Fruit fly (Drosophila melanogaster): ENCODE measurements around the gene hth.

The hth gene

dm6 chr3R:10535498-10536142, 103.7 kb downstream of the hth start:
- TF ChIP-seq CG32121 (GFP tag; IDR thresholded peaks at IDR 0.05) (peak; percentile 70), Pif1A (GFP tag; optimal IDR thresholded peaks at IDR 0.05) (peak; percentile 44), CG10348 (GFP tag; IDR thresholded peaks at IDR 0.05) (no peak), CG12605 (GFP tag; IDR thresholded peaks at IDR 0.05) (peak; percentile 60), EcR (GFP tag; optimal IDR thresholded peaks at IDR 0.05) (peak; percentile 33), rn (GFP tag; IDR thresholded peaks at IDR 0.05) (peak; percentile 56; the same call in 1 of the 2 replicates), CG14655 (GFP tag; optimal IDR thresholded peaks at IDR 0.05) (peak; percentile 37), Pif1B (GFP tag; optimal IDR thresholded peaks at IDR 0.05) (no peak), CG9948 (tag; optimal IDR thresholded peaks at IDR 0.05) (no peak), CG34367 (tag; optimal IDR thresholded peaks at IDR 0.05) (peak; percentile 39), D1 (tag; optimal IDR thresholded peaks at IDR 0.05) (peak; percentile 71), CG4496 (GFP tag; IDR thresholded peaks at IDR 0.05) (peak; percentile 79), fd96Ca (GFP tag; IDR thresholded peaks at IDR 0.05) (peak; percentile 78), gl (tag; optimal IDR thresholded peaks at IDR 0.05) (peak; percentile 79), CG8159 (tag; optimal IDR thresholded peaks at IDR 0.05) (peak; percentile 35), Snoo (tag; optimal IDR thresholded peaks at IDR 0.05) (peak; percentile 42), CG15710 (tag; optimal IDR thresholded peaks at IDR 0.05) (peak; percentile 13), CG13204 (GFP tag; optimal IDR thresholded peaks at IDR 0.05) (peak; percentile 55), CG17806 (tag; optimal IDR thresholded peaks at IDR 0.05) (no peak), CG8301 (tag; optimal IDR thresholded peaks at IDR 0.05) (no peak), Ets98B (GFP tag; IDR thresholded peaks at IDR 0.05) (peak; percentile 49)

dm6 chr3R:10534689-10535088, 104.7 kb downstream of the hth start:
- TF ChIP-seq D1 (tag; optimal IDR thresholded peaks at IDR 0.05) (no peak), CG13204 (GFP tag; optimal IDR thresholded peaks at IDR 0.05) (no peak)

- TF ChIP-seq D1 (tag; optimal IDR thresholded peaks at IDR 0.05) = no peak
- peak; percentile 71 for TF ChIP-seq CG34367 (tag; optimal IDR thresholded peaks at IDR 0.05)
- 0 out of 2 replicates have a peak, but pooled peaks have one; percentile 17 for TF ChIP-seq CG12605 (GFP tag; IDR thresholded peaks at IDR 0.05)
- peak; percentile 51 for TF ChIP-seq Pif1A (GFP tag; optimal IDR thresholded peaks at IDR 0.05)
- TF ChIP-seq Snoo (tag; optimal IDR thresholded peaks at IDR 0.05) = no peak
- peak; percentile 70 for TF ChIP-seq CG14655 (GFP tag; optimal IDR thresholded peaks at IDR 0.05)
- TF ChIP-seq CG13204 (GFP tag; optimal IDR thresholded peaks at IDR 0.05) = no peak
- TF ChIP-seq CG15710 (tag; optimal IDR thresholded peaks at IDR 0.05) = peak; percentile 64
- TF ChIP-seq rn (GFP tag; IDR thresholded peaks at IDR 0.05) = peak; percentile 35; the same call in 1 of the 2 replicates
- TF ChIP-seq gl (tag; optimal IDR thresholded peaks at IDR 0.05) = peak; percentile 25
- no peak for TF ChIP-seq CG10348 (GFP tag; IDR thresholded peaks at IDR 0.05)
- peak; percentile 71 for TF ChIP-seq CG8159 (tag; optimal IDR thresholded peaks at IDR 0.05)
- peak; percentile 79 for TF ChIP-seq CG17806 (tag; optimal IDR thresholded peaks at IDR 0.05)
- peak; percentile 27; the same call in 1 of the 3 replicates for TF ChIP-seq CG4496 (GFP tag; IDR thresholded peaks at IDR 0.05)
- TF ChIP-seq CG8301 (tag; optimal IDR thresholded peaks at IDR 0.05) = peak; percentile 47
- TF ChIP-seq Ets98B (GFP tag; IDR thresholded peaks at IDR 0.05) = no peak
- TF ChIP-seq fd96Ca (GFP tag; IDR thresholded peaks at IDR 0.05) = peak; percentile 46; the same call in 1 of the 3 replicates
- TF ChIP-seq EcR (GFP tag; optimal IDR thresholded peaks at IDR 0.05) = no peak
- no peak for TF ChIP-seq CG32121 (GFP tag; IDR thresholded peaks at IDR 0.05)
- peak; percentile 75 for TF ChIP-seq CG9948 (tag; optimal IDR thresholded peaks at IDR 0.05)
- TF ChIP-seq Pif1B (GFP tag; optimal IDR thresholded peaks at IDR 0.05) = peak; percentile 45
These were observed 106.2 kb downstream of the hth start for dm6 chr3R:10533146-10533545.

DNA sequence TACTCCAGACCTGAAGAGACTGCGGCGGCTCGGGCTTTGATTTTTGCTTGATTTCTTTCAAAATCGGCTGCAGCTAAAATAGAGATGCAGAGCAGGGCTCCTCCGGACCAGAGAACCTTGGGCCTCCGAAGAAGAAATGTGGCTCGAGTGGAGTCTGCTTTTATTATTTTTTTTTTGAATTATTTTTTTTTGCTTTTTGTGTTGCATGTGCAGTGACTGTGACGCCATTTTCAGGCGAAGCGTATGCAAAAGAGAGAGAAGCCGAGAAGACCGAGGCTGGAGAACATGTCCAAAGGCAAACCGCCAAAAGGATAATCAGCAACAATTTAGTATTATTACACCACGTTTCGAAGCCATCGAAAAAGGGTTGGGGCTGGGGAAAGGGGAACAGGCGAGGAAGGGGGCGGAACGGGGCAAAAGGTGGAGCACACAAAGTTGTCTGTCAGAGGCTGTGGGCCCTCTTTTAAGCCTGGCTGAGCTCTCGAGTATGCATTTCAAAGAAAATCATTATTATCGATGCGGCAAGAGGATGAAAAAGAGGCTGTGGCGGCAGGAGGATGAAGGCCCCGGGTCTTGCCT, 107.0 kb downstream of the hth start:
- no peak for TF ChIP-seq Pif1A (GFP tag; optimal IDR thresholded peaks at IDR 0.05)
- TF ChIP-seq CG8159 (tag; optimal IDR thresholded peaks at IDR 0.05) = no peak
- peak; percentile 32 for TF ChIP-seq gl (tag; optimal IDR thresholded peaks at IDR 0.05)
- TF ChIP-seq CG13204 (GFP tag; optimal IDR thresholded peaks at IDR 0.05) = peak; percentile 25
- no peak for TF ChIP-seq CG34367 (tag; optimal IDR thresholded peaks at IDR 0.05)
- no peak for TF ChIP-seq Pif1B (GFP tag; optimal IDR thresholded peaks at IDR 0.05)
- TF ChIP-seq Snoo (tag; optimal IDR thresholded peaks at IDR 0.05) = no peak
- no peak for TF ChIP-seq CG17806 (tag; optimal IDR thresholded peaks at IDR 0.05)

- peak; percentile 74 for TF ChIP-seq CG8301 (tag; optimal IDR thresholded peaks at IDR 0.05)
- TF ChIP-seq CG17806 (tag; optimal IDR thresholded peaks at IDR 0.05) = peak; percentile 45
- TF ChIP-seq CG14655 (GFP tag; optimal IDR thresholded peaks at IDR 0.05) = peak; percentile 84
- TF ChIP-seq Ets98B (GFP tag; IDR thresholded peaks at IDR 0.05) = peak; percentile 54
- TF ChIP-seq Snoo (tag; optimal IDR thresholded peaks at IDR 0.05) = no peak
- TF ChIP-seq gl (tag; optimal IDR thresholded peaks at IDR 0.05) = no peak
- TF ChIP-seq EcR (GFP tag; optimal IDR thresholded peaks at IDR 0.05) = no peak
- TF ChIP-seq CG4496 (GFP tag; IDR thresholded peaks at IDR 0.05) = peak; percentile 58
- peak; percentile 73; the same call in 2 of the 3 replicates for TF ChIP-seq fd96Ca (GFP tag; IDR thresholded peaks at IDR 0.05)
- TF ChIP-seq rn (GFP tag; IDR thresholded peaks at IDR 0.05) = no peak
- no peak for TF ChIP-seq CG15710 (tag; optimal IDR thresholded peaks at IDR 0.05)
- no peak for TF ChIP-seq CG12605 (GFP tag; IDR thresholded peaks at IDR 0.05)
- TF ChIP-seq Pif1B (GFP tag; optimal IDR thresholded peaks at IDR 0.05) = no peak
- no peak for TF ChIP-seq CG10348 (GFP tag; IDR thresholded peaks at IDR 0.05)
- TF ChIP-seq CG13204 (GFP tag; optimal IDR thresholded peaks at IDR 0.05) = no peak
- peak; percentile 33; the same call in 1 of the 2 replicates for TF ChIP-seq CG32121 (GFP tag; IDR thresholded peaks at IDR 0.05)
- TF ChIP-seq CG34367 (tag; optimal IDR thresholded peaks at IDR 0.05) = no peak
- TF ChIP-seq CG8159 (tag; optimal IDR thresholded peaks at IDR 0.05) = no peak
- TF ChIP-seq Pif1A (GFP tag; optimal IDR thresholded peaks at IDR 0.05) = no peak
- TF ChIP-seq CG9948 (tag; optimal IDR thresholded peaks at IDR 0.05) = peak; percentile 59
- TF ChIP-seq D1 (tag; optimal IDR thresholded peaks at IDR 0.05) = no peak
These were observed 107.6 kb downstream of the hth start for dm6 chr3R:10531798-10532197.

Measured in whole organism, pupa.